Worm (Caenorhabditis elegans) whole organism, L4 larva: ENCODE data around the gene toe-1.

Source experiments
- D1046.2 ChIP-seq: fragments of 200-800 bp; sonication (Bioruptor generic); IDR thresholded peaks from 2 replicates; pipeline ENCODE4 v1.3.6; 2022; ENCODE audit warnings: missing genetic modification characterization, missing compliant biosample characterization
- F37D6.2 ChIP-seq: sonication (generic microtip); optimal IDR thresholded peaks from 2 replicates; lab custom pipeline; 2016; ENCODE audit warnings: mild to moderate bottlenecking, missing genetic modification characterization, missing compliant biosample characterization
- T26A8.4 ChIP-seq: fragments of 200-800 bp; sonication (Bioruptor generic); IDR thresholded peaks from 2 replicates; pipeline ENCODE4 v1.3.6; 2022; ENCODE audit warnings: missing genetic modification characterization, missing compliant biosample characterization
- Y105C5A.15 ChIP-seq: fragments of 200-800 bp; sonication (Bioruptor generic); IDR thresholded peaks from 2 replicates; pipeline ENCODE4 v1.3.6; 2022; ENCODE audit warnings: missing genetic modification characterization, missing compliant biosample characterization
- Y48G9A.11 ChIP-seq: fragments of 200-800 bp; sonication (Bioruptor generic); IDR thresholded peaks from 2 replicates; pipeline ENCODE4 v1.3.6; 2022; ENCODE audit warnings: missing genetic modification reagents, missing genetic modification characterization, missing compliant biosample characterization
- aha-1 ChIP-seq: fragments of 150-350 bp; peaks from one replicate; lab custom pipeline; 2014; ENCODE audit warnings: missing biosample characterization, missing genetic modification characterization
- ama-1 ChIP-seq: fragments of 150-350 bp; optimal IDR thresholded peaks from 2 replicates; lab custom pipeline; 2014; ENCODE audit warnings: inconsistent platforms, mixed read lengths
- ceh-20 ChIP-seq: fragments of 200-800 bp; sonication (Bioruptor generic); IDR thresholded peaks from 2 replicates; pipeline ENCODE4 v1.3.6; 2022; ENCODE audit warnings: missing genetic modification reagents, missing genetic modification characterization, missing compliant biosample characterization
- ceh-28 ChIP-seq: fragments of 150-350 bp; optimal IDR thresholded peaks from 2 replicates; lab custom pipeline; 2014; ENCODE audit warnings: missing biosample characterization, missing genetic modification reagents, missing genetic modification characterization
- ceh-32 ChIP-seq: sonication (generic microtip); optimal IDR thresholded peaks from 2 replicates; lab custom pipeline; 2016; ENCODE audit warnings: mild to moderate bottlenecking, missing genetic modification characterization, missing compliant biosample characterization; ENCODE audit not compliant: poor library complexity
- ceh-62 ChIP-seq: sonication (generic microtip); optimal IDR thresholded peaks from 2 replicates; lab custom pipeline; 2017; ENCODE audit warnings: missing biosample characterization, missing genetic modification characterization
- ctbp-1 ChIP-seq: fragments of 200-800 bp; sonication (Bioruptor generic); IDR thresholded peaks from 2 replicates; pipeline ENCODE4 v1.3.6; 2022; ENCODE audit warnings: missing genetic modification reagents, missing genetic modification characterization, missing compliant biosample characterization
- daf-16 ChIP-seq, 3 experiments: sonication (generic microtip); optimal IDR thresholded peaks; 2 replicates each; lab custom pipeline; 2016 to 2017; ENCODE audit warnings: missing genetic modification characterization in 3 of 3, missing genetic modification reagents in 3 of 3, mild to moderate bottlenecking in 2 of 3, missing compliant biosample characterization in 2 of 3, missing biosample characterization in 1 of 3, moderate library complexity in 1 of 3
- dmd-8 ChIP-seq: fragments of 200-800 bp; sonication (Bioruptor generic); IDR thresholded peaks from 2 replicates; pipeline ENCODE4 v1.3.6; 2022; ENCODE audit warnings: missing genetic modification characterization, missing compliant biosample characterization
- dmd-9 ChIP-seq: fragments of 200-800 bp; sonication (Bioruptor generic); IDR thresholded peaks from 2 replicates; pipeline ENCODE4 v1.3.6; 2022; ENCODE audit warnings: missing genetic modification reagents, missing genetic modification characterization, missing compliant biosample characterization
- duxl-1 ChIP-seq: sonication (generic microtip); optimal IDR thresholded peaks from 2 replicates; lab custom pipeline; 2016; ENCODE audit warnings: mild to moderate bottlenecking, missing genetic modification characterization, moderate library complexity, missing compliant biosample characterization; ENCODE audit not compliant: poor library complexity
- dve-1 ChIP-seq: sonication (generic microtip); optimal IDR thresholded peaks from 2 replicates; lab custom pipeline; 2017; ENCODE audit warnings: antibody characterized with exemption, mild to moderate bottlenecking, missing genetic modification characterization, missing compliant biosample characterization; ENCODE audit not compliant: insufficient read depth
- fkh-10 ChIP-seq: fragments of 150-350 bp; optimal IDR thresholded peaks from 2 replicates; lab custom pipeline; 2014; ENCODE audit warnings: missing biosample characterization, missing genetic modification reagents, missing genetic modification characterization
- hlh-11 ChIP-seq: fragments of 200-800 bp; sonication (Bioruptor generic); optimal IDR thresholded peaks from 2 replicates; lab custom pipeline; 2018; ENCODE audit warnings: mild to moderate bottlenecking, missing genetic modification characterization, missing compliant biosample characterization
- hlh-30 ChIP-seq: sonication (generic microtip); optimal IDR thresholded peaks from 2 replicates; lab custom pipeline; 2017; ENCODE audit warnings: antibody characterized with exemption, mild to moderate bottlenecking, missing genetic modification characterization, missing compliant biosample characterization; ENCODE audit not compliant: insufficient read depth
- jun-1 ChIP-seq: fragments of 150-350 bp; optimal IDR thresholded peaks from 2 replicates; lab custom pipeline; 2014; ENCODE audit warnings: missing biosample characterization, missing genetic modification reagents, missing genetic modification characterization
- lin-15B ChIP-seq: fragments of 150-350 bp; sonication (generic microtip); optimal IDR thresholded peaks from 3 replicates; lab custom pipeline; 2014; ENCODE audit warnings: missing biosample characterization, missing genetic modification characterization
- lin-39 ChIP-seq: fragments of 150-350 bp; optimal IDR thresholded peaks from 2 replicates; lab custom pipeline; 2014; ENCODE audit warnings: missing biosample characterization, missing genetic modification reagents, missing genetic modification characterization
- lir-3 ChIP-seq: sonication (generic microtip); optimal IDR thresholded peaks from 2 replicates; lab custom pipeline; 2016; ENCODE audit warnings: mild to moderate bottlenecking, missing genetic modification characterization, missing compliant biosample characterization
- lsy-2 ChIP-seq, 2 experiments: fragments of 150-350 bp in 1 of 2; sonication (generic microtip) in 1 of 2; optimal IDR thresholded peaks; 2 replicates each; lab custom pipeline; 2014 to 2017; ENCODE audit warnings: missing biosample characterization in 2 of 2, missing genetic modification characterization in 2 of 2
- madf-5 ChIP-seq, 2 experiments: fragments of 200-800 bp; sonication (Bioruptor generic); IDR thresholded peaks; 2 replicates each; pipeline ENCODE4 v1.3.6; 2022; ENCODE audit warnings: missing compliant biosample characterization in 2 of 2, missing genetic modification characterization in 2 of 2
- mdl-1 ChIP-seq, 2 experiments: fragments of 150-350 bp in 1 of 2; sonication (generic microtip) in 1 of 2; optimal IDR thresholded peaks; 2 replicates each; lab custom pipeline; 2014 to 2017; ENCODE audit warnings: missing biosample characterization in 2 of 2, missing genetic modification characterization in 2 of 2
- mxl-2 ChIP-seq: fragments of 200-800 bp; sonication (Bioruptor generic); conservative IDR thresholded peaks from 2 replicates; pipeline ENCODE4 v1.3.6; 2022; ENCODE audit warnings: missing genetic modification reagents, missing genetic modification characterization, missing compliant biosample characterization
- mxl-3 ChIP-seq: fragments of 200-800 bp; sonication (Bioruptor generic); optimal IDR thresholded peaks from 2 replicates; lab custom pipeline; 2018; ENCODE audit warnings: mild to moderate bottlenecking, missing genetic modification characterization, missing compliant biosample characterization
- nhr-102 ChIP-seq: sonication (generic microtip); optimal IDR thresholded peaks from 2 replicates; lab custom pipeline; 2016; ENCODE audit warnings: mild to moderate bottlenecking, missing genetic modification characterization, moderate library complexity, missing compliant biosample characterization
- nhr-11 ChIP-seq: fragments of 150-350 bp; optimal IDR thresholded peaks from 2 replicates; lab custom pipeline; 2014; ENCODE audit warnings: missing biosample characterization, missing genetic modification characterization
- nhr-28 ChIP-seq: fragments of 150-350 bp; optimal IDR thresholded peaks from 2 replicates; lab custom pipeline; 2014; ENCODE audit warnings: missing biosample characterization, missing genetic modification characterization
- nhr-42 ChIP-seq: fragments of 200-800 bp; sonication (Bioruptor generic); IDR thresholded peaks from 2 replicates; pipeline ENCODE4 v1.3.6; 2022; ENCODE audit warnings: missing genetic modification characterization, missing compliant biosample characterization
- nhr-48 ChIP-seq: sonication (generic microtip); optimal IDR thresholded peaks from 2 replicates; lab custom pipeline; 2016; ENCODE audit warnings: mild to moderate bottlenecking, missing genetic modification characterization, missing compliant biosample characterization
- nhr-6 ChIP-seq: fragments of 150-350 bp; optimal IDR thresholded peaks from 2 replicates; lab custom pipeline; 2014; ENCODE audit warnings: missing biosample characterization, missing genetic modification characterization
- nhr-76 ChIP-seq: fragments of 150-350 bp; optimal IDR thresholded peaks from 2 replicates; lab custom pipeline; 2014; ENCODE audit warnings: missing biosample characterization, missing genetic modification characterization
- php-3 ChIP-seq: fragments of 200-800 bp; sonication (Bioruptor generic); IDR thresholded peaks from 2 replicates; pipeline ENCODE4 v1.3.6; 2022; ENCODE audit warnings: missing genetic modification reagents, missing genetic modification characterization, missing compliant biosample characterization
- sdz-12 ChIP-seq: fragments of 200-800 bp; sonication (Bioruptor generic); optimal IDR thresholded peaks from 2 replicates; lab custom pipeline; 2018; ENCODE audit warnings: mild to moderate bottlenecking, missing genetic modification characterization, missing compliant biosample characterization
- tag-97 ChIP-seq: fragments of 200-800 bp; sonication (Bioruptor generic); IDR thresholded peaks from 2 replicates; pipeline ENCODE4 v1.3.6; 2022; ENCODE audit warnings: missing genetic modification characterization, missing compliant biosample characterization
- tra-1 ChIP-seq: fragments of 200-800 bp; sonication (Bioruptor generic); IDR thresholded peaks from 2 replicates; pipeline ENCODE4 v1.3.6; 2022; ENCODE audit warnings: missing genetic modification reagents, missing genetic modification characterization, missing compliant biosample characterization
- unc-39 ChIP-seq: sonication (generic microtip); optimal IDR thresholded peaks from 2 replicates; lab custom pipeline; 2017; ENCODE audit warnings: missing biosample characterization, missing genetic modification characterization
- unc-62 ChIP-seq, 3 experiments: fragments of 150-350 bp in 1 of 3; sonication (generic microtip); optimal IDR thresholded peaks in 2 of 3; peaks in 1 of 3; 1 replicate in 1 of 3; 2 replicates in 2 of 3; lab custom pipeline; 2014 to 2017; ENCODE audit warnings: missing biosample characterization in 3 of 3, missing genetic modification characterization in 3 of 3, missing genetic modification reagents in 3 of 3, missing genotype in 1 of 3
- ztf-11 ChIP-seq: fragments of 150-350 bp; optimal IDR thresholded peaks from 2 replicates; lab custom pipeline; 2014; ENCODE audit warnings: missing biosample characterization, missing genetic modification characterization

Gene toe-1

DNA sequence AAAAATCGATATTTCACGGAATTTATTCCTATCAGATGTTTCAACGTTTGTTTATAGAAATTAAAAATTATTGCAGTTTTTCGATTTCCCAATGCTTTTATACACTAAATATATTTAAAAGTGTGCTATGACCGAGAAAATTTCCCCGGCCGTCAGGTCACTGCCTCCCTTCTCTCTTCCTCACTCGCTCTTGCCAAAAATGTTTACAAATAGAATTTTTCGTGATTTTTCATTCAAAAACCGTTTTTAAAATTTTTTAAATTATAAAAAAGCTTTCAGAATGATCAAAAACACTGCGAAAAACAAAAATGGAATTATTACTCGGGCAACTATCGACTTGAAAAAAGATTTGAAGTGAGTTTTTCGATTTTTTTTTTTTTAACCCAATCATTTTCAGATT lies 35.9 kb downstream of the toe-1 start, which contains the start of the genes T12C9.7 and vps-18:
TSS of gene T12C9.7 (minus strand) at position 101 of the 400 bp plus-strand sequence.
TSS of gene vps-18 (plus strand) at position 280 of the 400 bp plus-strand sequence.
- TF ChIP-seq daf-16 (GFP tag; optimal IDR thresholded peaks at IDR 0.05; lab: Kevin White, UChicago) (no peak), daf-16 (tag; optimal IDR thresholded peaks at IDR 0.05; lab: Kevin White, UChicago) (peak; percentile 5), jun-1 (tag; lab: Kevin White, UChicago) (no peak)

DNA sequence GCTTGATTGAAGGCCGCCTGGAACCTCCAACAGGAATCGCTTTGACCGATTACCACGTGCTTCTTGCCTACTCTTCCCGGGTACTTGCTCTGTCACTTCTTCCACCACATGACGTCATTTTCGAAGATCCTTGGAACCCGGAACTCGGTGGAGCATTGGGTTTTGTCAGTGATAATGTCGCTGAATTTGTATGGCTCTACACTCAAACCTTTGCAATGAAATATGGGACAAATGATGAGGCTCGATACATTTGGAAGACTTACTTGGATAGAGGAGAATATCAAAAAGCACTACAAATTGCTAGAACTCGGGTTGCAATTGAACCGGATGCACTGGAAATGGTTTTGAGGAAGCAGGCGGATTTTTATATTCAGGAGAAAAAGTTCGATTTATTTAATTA lies 37.9 kb downstream of the toe-1 start:
- TF ChIP-seq unc-62 (GFP tag; optimal IDR thresholded peaks at IDR 0.05 in 1 of 2; lab: Kevin White, UChicago) = peak in 1 of 2 experiments; percentile 46
- no peak for TF ChIP-seq unc-62 (tag; optimal IDR thresholded peaks at IDR 0.05; lab: Kevin White, UChicago)
- no peak for TF ChIP-seq lsy-2 (tag; optimal IDR thresholded peaks at IDR 0.05; lab: Kevin White, UChicago)
- TF ChIP-seq ceh-20 (GFP tag; lab: Robert Waterston, UW) = no peak
- TF ChIP-seq aha-1 = peak; percentile 94

- TF ChIP-seq F37D6.2 (tag; lab: Kevin White, UChicago) (no peak), ceh-62 (tag; lab: Kevin White, UChicago) (no peak), nhr-42 (GFP tag; lab: Robert Waterston, UW) (no peak), ceh-28 (tag; lab: Kevin White, UChicago) (no peak), dmd-9 (GFP tag; lab: Robert Waterston, UW) (no peak), tag-97 (no peak)
Observed at ce11 chrII:4467869-4468268, 42.9 kb downstream of the toe-1 start, which contains the start of gene W06B4.2. Gene W06B4.2, plus strand, starts transcription at chrII:4468169.

DNA sequence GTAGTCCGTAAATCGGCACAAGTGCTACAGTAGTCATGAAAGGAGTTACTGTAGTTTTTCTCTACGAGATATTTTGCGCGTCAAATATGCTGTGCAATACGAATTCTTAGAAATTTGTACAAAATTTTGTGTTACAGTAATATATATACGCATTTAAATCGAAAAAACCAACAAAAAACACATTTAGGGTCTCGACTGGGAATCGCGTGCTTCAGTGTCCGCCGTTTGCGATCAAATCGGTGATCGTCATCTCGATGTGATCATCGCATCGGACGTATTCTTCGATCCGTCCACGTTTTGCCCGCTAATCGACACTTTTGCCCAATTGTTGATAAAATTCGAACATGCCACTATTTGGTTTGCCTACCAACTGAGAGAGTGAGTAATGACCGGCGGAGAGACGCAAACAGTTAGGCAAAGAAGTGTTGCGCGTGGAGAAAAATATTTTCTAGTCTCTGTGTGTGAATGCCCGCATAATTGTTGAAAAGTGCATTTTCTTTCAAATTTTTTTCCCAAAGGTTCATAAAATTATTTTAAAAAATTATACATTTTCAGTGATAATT lies 44.0 kb downstream of the toe-1 start:
- TF ChIP-seq ctbp-1 (no peak), nhr-102 (no peak), Y105C5A.15 (GFP tag; lab: Robert Waterston, UW) (no peak), daf-16 (GFP tag; optimal IDR thresholded peaks at IDR 0.05; lab: Kevin White, UChicago) (no peak), daf-16 (tag; optimal IDR thresholded peaks at IDR 0.05; lab: Kevin White, UChicago) (peak; percentile 57), T26A8.4 (GFP tag; lab: Robert Waterston, UW) (no peak), unc-39 (tag; lab: Kevin White, UChicago) (no peak), dve-1 (tag; lab: Kevin White, UChicago) (no peak), nhr-76 (tag; lab: Kevin White, UChicago) (no peak), nhr-48 (tag; lab: Kevin White, UChicago) (no peak), ceh-32 (tag; lab: Kevin White, UChicago) (no peak), nhr-6 (tag; lab: Kevin White, UChicago) (no peak), D1046.2 (GFP tag; lab: Robert Waterston, UW) (no peak), php-3 (GFP tag; lab: Robert Waterston, UW) (no peak), ceh-62 (tag; lab: Kevin White, UChicago) (no peak), mxl-3 (GFP tag; lab: Kevin White, UChicago) (peak; percentile 61), ztf-11 (no peak), mxl-2 (GFP tag; lab: Robert Waterston, UW) (no peak), duxl-1 (tag; lab: Kevin White, UChicago) (no peak), dmd-8 (no peak), sdz-12 (GFP tag; lab: Kevin White, UChicago) (no peak), mdl-1 (tag; optimal IDR thresholded peaks at IDR 0.05; lab: Kevin White, UChicago) (peak in 1 of 2 experiments; percentile 9), nhr-11 (tag; lab: Kevin White, UChicago) (no peak), lir-3 (no peak), hlh-30 (tag; lab: Kevin White, UChicago) (peak; percentile 23), madf-5 (GFP tag; IDR thresholded peaks at IDR 0.05; lab: Robert Waterston, UW) (no peak), aha-1 (peak; percentile 97), hlh-11 (tag; lab: Kevin White, UChicago) (peak; percentile 53), nhr-28 (peak; percentile 88), lin-15B (no peak), jun-1 (tag; lab: Kevin White, UChicago) (no peak), lin-39 (tag; lab: Kevin White, UChicago) (no peak), fkh-10 (GFP tag; lab: Kevin White, UChicago) (no peak), ama-1 (lab: Kevin White, UChicago) (no peak), Y48G9A.11 (GFP tag; lab: Robert Waterston, UW) (no peak), ceh-20 (GFP tag; lab: Robert Waterston, UW) (no peak), tra-1 (GFP tag; lab: Robert Waterston, UW) (no peak)
